Worm (Caenorhabditis elegans): Measurements from ENCODE around the gene cyp-13A11.

cyp-13A11 gene

ce11 chrIII:12978473-12979174 lies 42.2 kb upstream of the cyp-13A11 start, which contains the start of the genes ubq-2 and frg-1 (continued):
- no peak for TF ChIP-seq zip-11 (GFP tag; IDR thresholded peaks at IDR 0.05)
- TF ChIP-seq jun-1 (tag; optimal IDR thresholded peaks at IDR 0.05), result no peak
- TF ChIP-seq nhr-77 (tag; optimal IDR thresholded peaks at IDR 0.05), result peak; percentile 59
- TF ChIP-seq vab-7 (GFP tag; IDR thresholded peaks at IDR 0.05), result no peak
- peak; percentile 39 for TF ChIP-seq spr-3 (GFP tag; optimal IDR thresholded peaks at IDR 0.05)
- no peak for TF ChIP-seq php-3 (GFP tag; IDR thresholded peaks at IDR 0.05)
- TF ChIP-seq F26F4.8 (GFP tag; conservative IDR thresholded peaks at IDR 0.05), result no peak
- TF ChIP-seq fkh-10 (GFP tag; optimal IDR thresholded peaks at IDR 0.05), result no peak
- TF ChIP-seq ceh-20 (GFP tag; IDR thresholded peaks at IDR 0.05), result peak; percentile 76
- TF ChIP-seq rbr-2 (tag; optimal IDR thresholded peaks at IDR 0.05), result peak; percentile 79
- TF ChIP-seq hif-1 (tag; optimal IDR thresholded peaks at IDR 0.05), result peak in 1 of 2 experiments; percentile 64
- TF ChIP-seq ztf-7 (tag; optimal IDR thresholded peaks at IDR 0.05), result peak; percentile 79
- TF ChIP-seq nhr-237 (tag; optimal IDR thresholded peaks at IDR 0.05), result no peak
- TF ChIP-seq ztf-11 (tag; optimal IDR thresholded peaks at IDR 0.05), result no peak
- peak; percentile 91 for TF ChIP-seq dve-1 (tag; optimal IDR thresholded peaks at IDR 0.05; ENCODE audit: insufficient read depth)
- TF ChIP-seq mep-1 (tag; optimal IDR thresholded peaks at IDR 0.05), result peak; percentile 96
- peak; percentile 64; the same call in 1 of the 2 replicates for TF ChIP-seq pha-4 (GFP tag; IDR thresholded peaks at IDR 0.05)
- no peak for TF ChIP-seq pha-4 (tag; optimal IDR thresholded peaks at IDR 0.05)
- no peak for TF ChIP-seq ceh-82 (tag; optimal IDR thresholded peaks at IDR 0.05)
- TF ChIP-seq nhr-25 (tag; optimal IDR thresholded peaks at IDR 0.05; ENCODE audit: borderline replicate concordance, insufficient read depth), result peak; percentile 21
- 0 out of 2 replicates have a peak, but pooled peaks have one; percentile 38 for TF ChIP-seq nhr-42 (GFP tag; IDR thresholded peaks at IDR 0.05)
- no peak for TF ChIP-seq ceh-28 (tag; optimal IDR thresholded peaks at IDR 0.05)
- no peak for TF ChIP-seq gei-8 (GFP tag; optimal IDR thresholded peaks at IDR 0.05)
- TF ChIP-seq tag-97 (GFP tag; IDR thresholded peaks at IDR 0.05), result no peak
- peak; percentile 81 for TF ChIP-seq F37D6.2 (tag; optimal IDR thresholded peaks at IDR 0.05)
- TF ChIP-seq mxl-2 (GFP tag; conservative IDR thresholded peaks at IDR 0.05), result no peak
- peak; percentile 43 for TF ChIP-seq unc-130 (GFP tag; optimal IDR thresholded peaks at IDR 0.05)
- no peak for TF ChIP-seq egl-27 (tag; optimal IDR thresholded peaks at IDR 0.05)
- no peak for TF ChIP-seq unc-39 (tag; optimal IDR thresholded peaks at IDR 0.05)
- peak; percentile 69 for TF ChIP-seq spr-1 (tag; optimal IDR thresholded peaks at IDR 0.05)
- TF ChIP-seq ctbp-1 (GFP tag; IDR thresholded peaks at IDR 0.05), result peak; percentile 74
- TF ChIP-seq T26A8.4 (GFP tag; IDR thresholded peaks at IDR 0.05), result peak; percentile 77
- TF ChIP-seq dmd-9 (GFP tag; IDR thresholded peaks at IDR 0.05), result no peak
- TF ChIP-seq ama-1 (optimal IDR thresholded peaks at IDR 0.05), result peak; percentile 57
- no peak for TF ChIP-seq Y75B8A.6 (GFP tag; IDR thresholded peaks at IDR 0.05)
- no peak for TF ChIP-seq lin-15B (tag; optimal IDR thresholded peaks at IDR 0.05)
- no peak; the same call in 1 of the 2 replicates for TF ChIP-seq tra-1 (GFP tag; IDR thresholded peaks at IDR 0.05)
- TF ChIP-seq lin-1 (GFP tag; IDR thresholded peaks at IDR 0.05), result 0 out of 2 replicates have a peak, but pooled peaks have one; percentile 44
- no peak for TF ChIP-seq lin-39 (tag; optimal IDR thresholded peaks at IDR 0.05)
- peak; percentile 57; the same call in 1 of the 2 replicates for TF ChIP-seq mdt-29 (GFP tag; IDR thresholded peaks at IDR 0.05)
- no peak for TF ChIP-seq Y48G9A.11 (GFP tag; IDR thresholded peaks at IDR 0.05)
- no peak for TF ChIP-seq attf-4 (tag; optimal IDR thresholded peaks at IDR 0.05)
- TF ChIP-seq aha-1 (tag), result peak; percentile 54
- TF ChIP-seq lin-29 (GFP tag; IDR thresholded peaks at IDR 0.05), result no peak
- TF ChIP-seq dmd-6 (GFP tag; IDR thresholded peaks at IDR 0.05), result peak; percentile 67
- TF ChIP-seq nhr-11 (tag; optimal IDR thresholded peaks at IDR 0.05), result peak; percentile 86
- peak; percentile 99 to 100 for TF ChIP-seq lsy-2 (tag; optimal IDR thresholded peaks at IDR 0.05)
- no peak for TF ChIP-seq ZK337.2 (GFP tag; IDR thresholded peaks at IDR 0.05)
- TF ChIP-seq F49E8.2 (tag; optimal IDR thresholded peaks at IDR 0.05; ENCODE audit: borderline replicate concordance), result peak; percentile 76
- no peak for TF ChIP-seq snpc-4 (tag; optimal IDR thresholded peaks at IDR 0.05)
- peak; percentile 51; the same call in 1 of the 2 replicates for TF ChIP-seq egl-43 (GFP tag; IDR thresholded peaks at IDR 0.05)
